Worm (Caenorhabditis elegans) whole organism, midembryonic: Measurements from ENCODE around the gene Y47D7A.15.

Source experiments
- flt-1 ChIP-seq: fragments of 200-800 bp; sonication (Bioruptor generic); IDR thresholded peaks from 2 replicates; pipeline ENCODE4 v1.3.6; 2022; ENCODE audit warnings: missing genetic modification characterization, missing compliant biosample characterization
- klf-2 ChIP-seq: fragments of 200-800 bp; sonication (Bioruptor generic); conservative IDR thresholded peaks from 2 replicates; pipeline ENCODE4 v1.3.6; 2022; ENCODE audit warnings: missing genetic modification reagents, missing genetic modification characterization, missing compliant biosample characterization
- ztf-29 ChIP-seq: fragments of 200-800 bp; sonication (Bioruptor generic); IDR thresholded peaks from 2 replicates; pipeline ENCODE4 v1.3.6; 2022; ENCODE audit warnings: missing genetic modification reagents, missing genetic modification characterization, missing compliant biosample characterization

DNA sequence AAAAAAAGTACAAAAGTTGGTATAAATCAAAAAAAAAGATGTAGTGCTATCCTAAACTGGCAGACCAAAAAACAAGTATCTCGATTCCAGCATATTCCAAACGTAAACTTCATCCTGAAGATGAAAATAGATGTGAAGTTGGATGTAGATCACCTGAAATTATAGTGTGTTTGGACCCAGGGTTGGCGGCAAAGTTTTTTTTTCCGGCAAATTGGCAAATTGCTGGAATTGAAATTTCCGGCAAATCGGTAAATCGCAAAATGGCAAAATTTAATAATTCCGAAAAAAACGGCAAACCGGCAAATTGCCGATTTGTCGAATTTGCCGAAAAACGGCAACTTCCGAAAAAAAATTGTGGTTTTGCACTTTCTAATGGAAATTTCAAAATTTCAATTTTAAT is 48.5 kb downstream of the Y47D7A.15 start, which contains the start of gene F13A2.2:
- TF ChIP-seq flt-1 (GFP tag; lab: Robert Waterston, UW) (no peak), ztf-29 (GFP tag; lab: Robert Waterston, UW) (no peak), klf-2 (GFP tag; lab: Robert Waterston, UW) (no peak)
